Fruit fly (Drosophila melanogaster) whole organism: ENCODE measurements around the gene CG5167.

ENCODE experiments used
- CG8478 ChIP-seq: fragments of >200 bp; optimal IDR thresholded peaks from 2 replicates; lab custom pipeline; 2018; ENCODE audit warnings: inconsistent platforms
- Dll ChIP-seq: fragments of >200 bp; optimal IDR thresholded peaks from 2 replicates; lab custom pipeline; 2017
- EcR ChIP-seq, 2 experiments: fragments of >200 bp; optimal IDR thresholded peaks; 2 replicates each; lab custom pipeline; 2017; ENCODE audit warnings: missing biosample characterization in 2 of 2, missing genetic modification characterization in 2 of 2, missing genetic modification reagents in 2 of 2
- pan ChIP-seq: fragments of >200 bp; optimal IDR thresholded peaks from 2 replicates; lab custom pipeline; 2017
- psq ChIP-seq: fragments of >200 bp; optimal IDR thresholded peaks from 2 replicates; lab custom pipeline; 2017
- usp ChIP-seq: fragments of >200 bp; optimal IDR thresholded peaks from 2 replicates; lab custom pipeline; 2017; ENCODE audit warnings: missing biosample characterization, missing genetic modification characterization, mixed read lengths

CG5167 gene

DNA sequence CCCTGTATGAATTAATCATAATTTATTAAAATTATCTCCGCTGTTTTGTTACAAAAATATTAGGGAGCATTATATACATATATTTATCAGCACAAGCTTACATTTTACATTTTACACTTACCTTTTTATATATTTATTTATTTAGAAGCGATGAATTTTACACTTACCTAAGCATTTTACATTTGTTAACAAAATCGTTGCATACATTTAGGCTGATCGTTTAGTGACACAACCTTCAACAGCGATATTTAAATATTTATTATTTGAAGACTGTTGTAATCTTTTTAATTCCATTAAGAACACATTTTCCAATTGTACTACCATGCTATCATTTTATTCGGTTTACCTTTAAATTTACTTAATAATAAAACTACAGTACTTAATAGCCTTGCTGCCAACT is 22.5 kb upstream of the CG5167 start:
- TF ChIP-seq psq (lab: Kevin White, UChicago) (no peak), pan (lab: Kevin White, UChicago) (no peak), usp (GFP tag; lab: Kevin White, UChicago) (no peak), CG8478 (lab: Kevin White, UChicago) (no peak), EcR (GFP tag; optimal IDR thresholded peaks at IDR 0.05; lab: Kevin White, UChicago) (no peak), Dll (lab: Kevin White, UChicago) (no peak)

DNA sequence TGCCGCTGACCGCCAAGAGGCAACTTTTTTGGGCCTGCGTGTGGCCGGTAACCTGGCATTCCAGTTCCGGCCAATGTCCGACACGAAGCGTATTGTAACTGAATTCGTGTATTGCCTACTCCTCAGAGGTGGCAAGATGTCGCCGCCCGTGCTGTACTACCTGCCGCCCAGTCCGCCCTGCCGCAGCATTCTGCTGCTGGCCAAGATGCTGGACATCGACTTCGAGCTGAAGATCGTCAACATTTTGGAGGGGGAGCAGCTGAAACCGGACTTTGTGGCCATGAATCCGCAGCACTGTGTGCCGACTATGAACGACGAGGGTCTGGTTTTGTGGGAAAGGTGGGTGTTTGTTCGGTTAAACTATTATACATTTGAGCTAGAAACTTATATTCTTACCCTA is 22.1 kb upstream of the CG5167 start:
- TF ChIP-seq CG8478 (lab: Kevin White, UChicago) = no peak
- no peak for TF ChIP-seq usp (GFP tag; lab: Kevin White, UChicago)
- no peak for TF ChIP-seq pan (lab: Kevin White, UChicago)
- TF ChIP-seq psq (lab: Kevin White, UChicago) = no peak
- no peak for TF ChIP-seq EcR (GFP tag; optimal IDR thresholded peaks at IDR 0.05; lab: Kevin White, UChicago)
- TF ChIP-seq Dll (lab: Kevin White, UChicago) = no peak

DNA sequence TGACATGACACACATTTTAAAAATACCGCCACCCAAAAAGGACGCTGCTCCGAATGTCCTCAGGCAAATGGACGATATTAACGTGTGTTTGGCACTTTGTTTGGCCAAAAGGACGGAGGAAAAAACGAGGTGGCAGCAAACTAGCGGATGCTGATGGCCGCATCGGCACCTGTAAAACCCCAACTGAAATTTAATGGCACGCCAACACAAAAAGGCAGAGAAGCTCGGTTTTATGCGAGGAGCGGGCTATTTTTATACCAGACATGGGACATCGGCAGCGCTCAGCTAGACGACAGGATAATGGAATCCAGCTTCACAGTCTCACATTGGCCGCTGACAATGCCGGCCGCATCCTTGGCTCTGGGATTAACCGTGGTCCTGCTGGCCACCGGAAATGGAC is 20.4 kb upstream of the CG5167 start, which contains the start of gene Sol1:
Gene Sol1 (plus strand): TSS at position 301 of the 400 bp plus-strand sequence.
- TF ChIP-seq pan (lab: Kevin White, UChicago) (no peak), psq (lab: Kevin White, UChicago) (no peak), CG8478 (lab: Kevin White, UChicago) (no peak), usp (GFP tag; lab: Kevin White, UChicago) (no peak), EcR (GFP tag; optimal IDR thresholded peaks at IDR 0.05; lab: Kevin White, UChicago) (no peak), Dll (lab: Kevin White, UChicago) (no peak)

DNA sequence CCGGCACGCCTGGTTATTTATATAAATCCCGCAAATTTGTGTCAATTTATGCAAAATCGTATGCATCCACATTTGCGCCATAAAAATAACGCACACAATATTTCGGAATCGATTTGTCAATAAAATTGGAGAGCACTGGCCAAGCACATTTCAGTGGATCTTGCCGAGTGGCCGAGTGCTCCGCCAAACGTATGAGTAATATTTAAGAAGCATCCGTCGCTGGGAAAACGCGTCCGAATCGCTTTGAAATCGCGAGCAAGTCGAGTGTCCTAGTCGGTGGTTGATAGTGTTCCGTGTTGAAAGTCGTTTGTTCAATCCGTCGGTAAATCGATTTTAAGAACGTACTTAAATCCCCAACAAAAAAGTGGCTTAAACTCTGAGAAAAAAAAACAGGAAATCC is 19.4 kb upstream of the CG5167 start, which contains the start of gene CG33098:
Gene CG33098 (plus strand): TSS at position 224 of the 400 bp plus-strand sequence.
- no peak for TF ChIP-seq CG8478 (lab: Kevin White, UChicago)
- no peak for TF ChIP-seq Dll (lab: Kevin White, UChicago)
- TF ChIP-seq pan (lab: Kevin White, UChicago) = no peak
- no peak for TF ChIP-seq psq (lab: Kevin White, UChicago)
- TF ChIP-seq EcR (GFP tag; optimal IDR thresholded peaks at IDR 0.05; lab: Kevin White, UChicago) = no peak
- TF ChIP-seq usp (GFP tag; lab: Kevin White, UChicago) = no peak

DNA sequence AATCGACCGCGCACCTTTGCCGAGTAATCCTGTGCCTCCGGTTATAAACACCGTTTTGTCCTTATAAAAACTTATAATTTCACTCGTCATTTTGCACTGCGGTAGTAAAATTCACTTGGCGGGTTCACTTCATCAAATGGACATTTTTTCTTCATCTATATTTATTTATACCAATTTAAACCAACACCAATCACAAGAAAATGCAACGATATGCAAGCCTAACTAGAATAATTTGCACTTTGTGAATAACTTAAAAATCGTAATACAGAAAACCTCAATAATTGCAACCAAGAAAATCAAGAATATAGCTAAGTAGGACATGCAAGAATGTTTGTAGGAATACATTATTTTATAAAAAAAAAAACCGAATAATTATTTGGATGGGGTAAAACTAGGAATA is 10.5 kb upstream of the CG5167 start, which contains the start of the genes CG10096 and CG10097:
Gene CG10096 (minus strand): TSS at position 101 of the 400 bp plus-strand sequence.
Gene CG10097 (minus strand): TSS at position 101 of the 400 bp plus-strand sequence.
- TF ChIP-seq EcR (GFP tag; optimal IDR thresholded peaks at IDR 0.05; lab: Kevin White, UChicago) (no peak), CG8478 (lab: Kevin White, UChicago) (no peak), usp (GFP tag; lab: Kevin White, UChicago) (no peak), psq (lab: Kevin White, UChicago) (no peak), Dll (lab: Kevin White, UChicago) (no peak), pan (lab: Kevin White, UChicago) (no peak)

DNA sequence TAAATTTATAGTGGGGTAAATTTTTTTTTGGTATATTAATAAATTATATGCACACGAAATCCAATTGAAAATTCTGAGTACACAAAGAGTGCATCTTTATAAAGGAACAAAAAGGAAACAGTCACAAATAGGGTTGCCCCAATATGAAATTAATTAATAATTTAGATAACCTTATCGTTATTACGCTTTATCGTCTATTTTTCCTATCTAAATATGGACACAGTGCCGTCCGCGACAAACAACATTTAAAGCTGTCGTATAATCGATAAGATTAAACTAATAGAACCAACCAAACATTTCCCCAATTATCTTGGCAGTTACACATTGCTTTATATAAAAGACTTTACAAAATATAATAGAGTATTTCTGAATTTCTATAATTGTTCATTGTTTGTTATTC is 8.3 kb upstream of the CG5167 start:
- TF ChIP-seq EcR (GFP tag; optimal IDR thresholded peaks at IDR 0.05; lab: Kevin White, UChicago) = no peak
- no peak for TF ChIP-seq CG8478 (lab: Kevin White, UChicago)
- no peak for TF ChIP-seq psq (lab: Kevin White, UChicago)
- no peak for TF ChIP-seq pan (lab: Kevin White, UChicago)
- no peak for TF ChIP-seq Dll (lab: Kevin White, UChicago)
- no peak for TF ChIP-seq usp (GFP tag; lab: Kevin White, UChicago)

DNA sequence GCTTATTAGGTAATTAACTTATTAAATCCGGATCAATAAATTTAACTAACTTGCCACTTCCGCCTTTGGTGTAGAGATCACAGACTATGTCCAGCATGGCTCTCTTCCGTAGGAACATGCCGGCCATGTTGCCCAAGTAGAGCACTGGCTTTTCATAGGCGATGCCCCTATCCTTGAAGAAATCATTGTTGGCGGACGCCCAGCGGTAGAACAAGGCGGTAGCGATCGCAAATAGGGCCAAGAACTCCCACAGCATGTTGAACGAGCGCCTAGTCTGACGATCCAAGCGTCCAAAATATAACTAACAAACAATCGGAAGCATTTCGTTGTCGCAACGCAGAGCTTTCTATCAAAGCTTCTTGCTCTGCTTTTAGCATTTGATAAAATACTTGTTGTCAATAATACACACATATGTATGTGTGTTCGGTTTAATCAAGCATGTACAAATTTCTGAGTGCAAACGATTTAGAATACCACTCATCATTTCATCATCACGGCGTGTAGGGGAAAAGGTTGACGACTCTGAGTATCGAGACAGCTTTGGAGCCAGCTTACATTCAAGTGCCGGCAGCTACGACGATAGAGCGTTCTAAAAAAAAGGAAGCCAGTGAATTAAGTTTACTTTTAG is 7.6 kb upstream of the CG5167 start, which contains the start of gene Cyp9f3:
Gene Cyp9f3 (minus strand): TSS at position 310 of the 628 bp plus-strand sequence.
- TF ChIP-seq CG8478 (lab: Kevin White, UChicago) = no peak
- TF ChIP-seq psq (lab: Kevin White, UChicago) = no peak
- TF ChIP-seq pan (lab: Kevin White, UChicago) = no peak
- no peak for TF ChIP-seq EcR (GFP tag; optimal IDR thresholded peaks at IDR 0.05; lab: Kevin White, UChicago)
- no peak for TF ChIP-seq Dll (lab: Kevin White, UChicago)
- TF ChIP-seq usp (GFP tag; lab: Kevin White, UChicago) = no peak

DNA sequence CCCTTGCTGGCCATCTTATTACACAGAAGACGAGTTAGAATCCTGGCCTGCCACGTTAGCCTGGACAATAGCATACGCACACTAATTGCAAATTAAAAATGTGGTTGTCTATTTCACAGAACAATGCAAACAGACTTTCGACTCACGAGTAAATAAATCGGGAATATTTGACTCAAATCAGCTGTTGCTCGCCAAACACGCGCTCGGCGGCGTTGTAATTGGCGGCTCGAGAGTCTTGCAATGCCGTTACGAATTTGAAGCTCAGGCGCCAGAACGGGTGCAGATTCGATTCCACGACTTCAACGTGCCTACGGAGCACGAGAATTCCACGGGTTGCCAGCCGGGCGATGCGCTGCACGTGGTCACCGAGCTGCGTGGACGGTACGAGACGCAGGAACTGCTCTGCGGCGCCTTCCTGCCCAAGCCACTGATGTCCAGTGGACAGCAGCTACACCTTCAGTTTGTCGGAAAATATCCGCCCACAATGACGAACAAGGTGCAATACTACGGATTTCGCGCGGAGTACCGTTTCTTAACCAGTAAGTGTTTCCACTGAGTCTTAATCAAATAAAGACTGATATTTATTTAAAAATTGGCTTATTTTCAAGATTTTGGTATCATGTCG is 4.5 kb upstream of the CG5167 start, which contains the start of gene DNAlig3:
Gene DNAlig3 (minus strand): TSS at position 168 of the 625 bp plus-strand sequence.
- TF ChIP-seq pan (lab: Kevin White, UChicago) (no peak), usp (GFP tag; lab: Kevin White, UChicago) (no peak), psq (lab: Kevin White, UChicago) (no peak), Dll (lab: Kevin White, UChicago) (no peak), CG8478 (lab: Kevin White, UChicago) (no peak), EcR (GFP tag; optimal IDR thresholded peaks at IDR 0.05; lab: Kevin White, UChicago) (no peak)

DNA sequence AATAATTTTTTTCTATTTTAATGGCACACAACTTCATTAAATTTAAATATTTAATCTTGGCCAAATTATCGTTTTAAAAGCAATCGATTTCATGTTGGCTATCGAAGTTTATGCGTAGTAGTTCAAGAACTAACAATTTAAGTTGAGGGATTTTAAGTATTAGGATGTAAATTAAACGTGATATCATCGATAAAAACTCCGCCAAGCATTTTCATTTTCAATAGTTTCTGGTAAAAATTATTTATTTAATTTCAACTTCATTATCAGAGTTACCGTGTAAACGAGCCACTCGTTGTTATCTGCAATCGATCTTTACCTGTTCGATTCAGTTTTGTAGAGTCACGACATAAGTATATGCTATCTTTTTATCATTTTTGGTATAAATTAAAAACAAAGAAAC is 3.4 kb upstream of the CG5167 start:
- TF ChIP-seq psq (lab: Kevin White, UChicago) = no peak
- no peak for TF ChIP-seq pan (lab: Kevin White, UChicago)
- TF ChIP-seq Dll (lab: Kevin White, UChicago) = no peak
- TF ChIP-seq CG8478 (lab: Kevin White, UChicago) = no peak
- TF ChIP-seq EcR (GFP tag; optimal IDR thresholded peaks at IDR 0.05; lab: Kevin White, UChicago) = no peak
- no peak for TF ChIP-seq usp (GFP tag; lab: Kevin White, UChicago)

DNA sequence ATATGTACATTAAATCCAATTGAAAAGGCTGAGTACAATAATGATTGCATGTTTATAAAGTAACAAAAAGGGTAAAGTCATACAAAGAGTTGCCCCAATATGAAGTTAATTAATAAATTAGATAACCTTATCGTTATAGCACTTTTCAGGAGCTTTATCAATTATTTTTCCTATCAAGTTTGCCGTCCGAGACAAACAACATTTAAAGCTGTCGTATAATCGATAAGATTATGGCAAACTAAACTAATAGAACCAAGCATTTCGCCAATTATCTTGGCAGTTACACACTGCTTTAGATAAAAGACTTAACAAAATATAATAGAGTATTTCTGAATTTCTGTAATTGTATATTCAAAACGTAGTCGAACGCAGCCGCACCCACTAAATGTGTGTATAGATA is 1.2 kb upstream of the CG5167 start:
- TF ChIP-seq pan (lab: Kevin White, UChicago) (no peak), psq (lab: Kevin White, UChicago) (no peak), usp (GFP tag; lab: Kevin White, UChicago) (no peak), EcR (GFP tag; optimal IDR thresholded peaks at IDR 0.05; lab: Kevin White, UChicago) (no peak), CG8478 (lab: Kevin White, UChicago) (no peak), Dll (lab: Kevin White, UChicago) (no peak)

DNA sequence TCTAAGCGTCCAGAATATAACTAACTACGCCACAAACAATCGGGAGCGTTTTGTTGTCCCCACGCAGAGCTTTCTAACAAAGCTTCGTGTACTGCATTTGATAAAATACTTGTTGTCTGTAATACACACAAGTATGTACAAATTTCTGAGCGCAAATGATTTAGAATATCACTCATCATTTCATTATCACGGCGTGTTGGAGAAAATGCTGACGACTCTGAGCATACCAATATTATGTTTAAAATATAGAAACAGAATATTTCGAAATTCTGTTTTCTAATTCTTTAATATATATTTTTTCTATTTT is 451 bp upstream of the CG5167 start, which contains the start of gene Cyp9f2:
Gene Cyp9f2 (minus strand): TSS at position 101 of the 307 bp plus-strand sequence.
- TF ChIP-seq EcR (GFP tag; optimal IDR thresholded peaks at IDR 0.05; lab: Kevin White, UChicago) (no peak), Dll (lab: Kevin White, UChicago) (no peak), usp (GFP tag; lab: Kevin White, UChicago) (no peak), pan (lab: Kevin White, UChicago) (no peak), psq (lab: Kevin White, UChicago) (no peak), CG8478 (lab: Kevin White, UChicago) (no peak)
